Worm (Caenorhabditis elegans) whole organism, L1 larva: ENCODE measurements around the gene C25F9.15.

Experiments
- aha-1 ChIP-seq: fragments of 150-350 bp; optimal IDR thresholded peaks from 2 replicates; lab custom pipeline; 2014; ENCODE audit warnings: missing biosample characterization, missing genetic modification characterization
- blmp-1 ChIP-seq: fragments of 150-350 bp; optimal IDR thresholded peaks from 2 replicates; lab custom pipeline; 2014; ENCODE audit warnings: missing biosample characterization, missing genetic modification characterization
- ceh-8 ChIP-seq: fragments of 200-800 bp; sonication (Bioruptor generic); optimal IDR thresholded peaks from 2 replicates; lab custom pipeline; 2018; ENCODE audit warnings: mild to moderate bottlenecking, missing genetic modification characterization, moderate library complexity, missing compliant biosample characterization
- ceh-82 ChIP-seq, 3 experiments: fragments of 150-350 bp in 1 of 3; sonication (generic microtip) in 2 of 3; optimal IDR thresholded peaks; 2 replicates each; lab custom pipeline; 2014 to 2017; ENCODE audit warnings: missing biosample characterization in 3 of 3, missing genetic modification characterization in 3 of 3
- ceh-88 ChIP-seq: fragments of 200-800 bp; sonication (Bioruptor generic); IDR thresholded peaks from 2 replicates; pipeline ENCODE4 v1.3.6; 2022; ENCODE audit warnings: missing genetic modification characterization, missing compliant biosample characterization
- ceh-90 ChIP-seq: sonication (generic microtip); optimal IDR thresholded peaks from 2 replicates; lab custom pipeline; 2016; ENCODE audit warnings: missing genetic modification characterization, missing compliant biosample characterization
- dpl-1 ChIP-seq, 3 experiments: fragments of 150-350 bp in 2 of 3; sonication (generic microtip) in 1 of 3; optimal IDR thresholded peaks; 2 replicates each; lab custom pipeline; 2014 to 2017; ENCODE audit warnings: missing biosample characterization in 3 of 3, missing genetic modification characterization in 3 of 3, missing genetic modification reagents in 3 of 3
- dsc-1 ChIP-seq: sonication (generic microtip); optimal IDR thresholded peaks from 2 replicates; lab custom pipeline; 2016; ENCODE audit warnings: mild to moderate bottlenecking, missing genetic modification characterization, missing compliant biosample characterization
- efl-3 ChIP-seq: fragments of 200-800 bp; sonication (Bioruptor generic); optimal IDR thresholded peaks from 2 replicates; lab custom pipeline; 2018; ENCODE audit warnings: mild to moderate bottlenecking, missing genetic modification characterization, missing compliant biosample characterization
- egl-13 ChIP-seq: sonication (generic microtip); optimal IDR thresholded peaks from 2 replicates; lab custom pipeline; 2016; ENCODE audit warnings: missing genotype, missing genetic modification reagents, missing genetic modification characterization, missing compliant biosample characterization
- fkh-10 ChIP-seq: sonication (generic microtip); optimal IDR thresholded peaks from 2 replicates; lab custom pipeline; 2017; ENCODE audit warnings: missing biosample characterization, missing genetic modification reagents, missing genetic modification characterization
- grh-1 ChIP-seq: fragments of 200-800 bp; sonication (Bioruptor generic); IDR thresholded peaks from 2 replicates; pipeline ENCODE4 v1.3.6; 2022; ENCODE audit warnings: missing genetic modification reagents, missing genetic modification characterization, missing compliant biosample characterization
- hlh-17 ChIP-seq: fragments of 200-800 bp; sonication (Bioruptor generic); optimal IDR thresholded peaks from 2 replicates; lab custom pipeline; 2018; ENCODE audit warnings: missing genetic modification characterization, mild to moderate bottlenecking, missing compliant biosample characterization, moderate library complexity, borderline replicate concordance
- hlh-4 ChIP-seq: sonication (generic microtip); optimal IDR thresholded peaks from 2 replicates; lab custom pipeline; 2016; ENCODE audit warnings: mild to moderate bottlenecking, missing genetic modification characterization, missing compliant biosample characterization
- hpl-2 ChIP-seq: fragments of 150-350 bp; optimal IDR thresholded peaks from 2 replicates; lab custom pipeline; 2014; ENCODE audit warnings: missing biosample characterization, missing genetic modification reagents, missing genetic modification characterization
- irx-1 ChIP-seq: sonication (generic microtip); optimal IDR thresholded peaks from 2 replicates; lab custom pipeline; 2016; ENCODE audit warnings: missing genetic modification characterization, missing compliant biosample characterization
- lin-14 ChIP-seq: fragments of 200-800 bp; sonication (Bioruptor generic); optimal IDR thresholded peaks from 2 replicates; lab custom pipeline; 2018; ENCODE audit warnings: mild to moderate bottlenecking, missing genetic modification characterization, moderate library complexity, missing compliant biosample characterization
- lin-39 ChIP-seq: fragments of 150-350 bp; optimal IDR thresholded peaks from 2 replicates; lab custom pipeline; 2014; ENCODE audit warnings: missing biosample characterization, missing genetic modification reagents, missing genetic modification characterization
- lsy-2 ChIP-seq, 2 experiments: fragments of 150-350 bp; optimal IDR thresholded peaks; 2 replicates each; lab custom pipeline; 2014; ENCODE audit warnings: missing biosample characterization in 2 of 2, missing genetic modification characterization in 2 of 2
- mdl-1 ChIP-seq, 2 experiments: fragments of 150-350 bp; optimal IDR thresholded peaks; 2 replicates each; lab custom pipeline; 2014 to 2017; ENCODE audit warnings: missing biosample characterization in 2 of 2, missing genetic modification characterization in 2 of 2, inconsistent platforms in 1 of 2
- mep-1 ChIP-seq: fragments of 150-350 bp; optimal IDR thresholded peaks from 2 replicates; lab custom pipeline; 2014; ENCODE audit warnings: missing biosample characterization, missing genetic modification characterization
- nhr-19 ChIP-seq: fragments of 200-800 bp; sonication (Bioruptor generic); conservative IDR thresholded peaks from 2 replicates; pipeline ENCODE4 v1.3.6; 2022; ENCODE audit warnings: missing genetic modification characterization, missing compliant biosample characterization
- nhr-20 ChIP-seq: sonication (generic microtip); optimal IDR thresholded peaks from 2 replicates; lab custom pipeline; 2016; ENCODE audit warnings: mild to moderate bottlenecking, missing genetic modification characterization, missing compliant biosample characterization
- nhr-28 ChIP-seq: fragments of 150-350 bp; optimal IDR thresholded peaks from 2 replicates; lab custom pipeline; 2014; ENCODE audit warnings: missing biosample characterization, missing genetic modification characterization
- nhr-47 ChIP-seq: sonication (generic microtip); optimal IDR thresholded peaks from 2 replicates; lab custom pipeline; 2016; ENCODE audit warnings: mild to moderate bottlenecking, missing genetic modification characterization, moderate library complexity, missing compliant biosample characterization
- nhr-71 ChIP-seq: sonication (generic microtip); optimal IDR thresholded peaks from 2 replicates; lab custom pipeline; 2016; ENCODE audit warnings: mild to moderate bottlenecking, missing genetic modification characterization, moderate library complexity, missing compliant biosample characterization
- nhr-76 ChIP-seq: sonication (generic microtip); optimal IDR thresholded peaks from 2 replicates; lab custom pipeline; 2017; ENCODE audit warnings: missing biosample characterization, missing genetic modification characterization
- nhr-85 ChIP-seq: sonication (generic microtip); peaks from one replicate; lab custom pipeline; 2016; ENCODE audit warnings: missing genetic modification characterization, inconsistent platforms, missing compliant biosample characterization
- nhr-90 ChIP-seq: sonication (generic microtip); optimal IDR thresholded peaks from 2 replicates; lab custom pipeline; 2016; ENCODE audit warnings: mild to moderate bottlenecking, missing genetic modification characterization, missing compliant biosample characterization; ENCODE audit not compliant: poor library complexity
- rnt-1 ChIP-seq: sonication (generic microtip); optimal IDR thresholded peaks from 2 replicates; lab custom pipeline; 2016; ENCODE audit warnings: mild to moderate bottlenecking, missing genetic modification characterization, moderate library complexity, missing compliant biosample characterization
- snpc-4 ChIP-seq: fragments of 150-350 bp; optimal IDR thresholded peaks from 2 replicates; lab custom pipeline; 2014; ENCODE audit warnings: missing biosample characterization, missing genetic modification characterization
- snu-23 ChIP-seq: sonication (generic microtip); optimal IDR thresholded peaks from 2 replicates; lab custom pipeline; 2016; ENCODE audit warnings: missing genetic modification characterization, missing compliant biosample characterization
- sox-4 ChIP-seq: sonication (generic microtip); optimal IDR thresholded peaks from 2 replicates; lab custom pipeline; 2016; ENCODE audit warnings: missing genetic modification characterization, missing compliant biosample characterization
- sup-37 ChIP-seq: fragments of 200-800 bp; sonication (Bioruptor generic); optimal IDR thresholded peaks from 2 replicates; lab custom pipeline; 2018; ENCODE audit warnings: mild to moderate bottlenecking, missing genetic modification characterization, missing compliant biosample characterization
- tlp-1 ChIP-seq: fragments of 150-350 bp; optimal IDR thresholded peaks from 2 replicates; lab custom pipeline; 2014; ENCODE audit warnings: missing biosample characterization, missing genetic modification characterization
- unc-86 ChIP-seq: sonication (generic microtip); optimal IDR thresholded peaks from 2 replicates; lab custom pipeline; 2016; ENCODE audit warnings: missing genetic modification characterization, missing compliant biosample characterization
- unc-98 ChIP-seq: fragments of 200-800 bp; sonication (Bioruptor generic); IDR thresholded peaks from 2 replicates; pipeline ENCODE4 v1.3.6; 2022; ENCODE audit warnings: missing genetic modification characterization, missing compliant biosample characterization
- zip-4 ChIP-seq: fragments of 200-800 bp; sonication (Bioruptor generic); optimal IDR thresholded peaks from 2 replicates; lab custom pipeline; 2018; ENCODE audit warnings: mild to moderate bottlenecking, missing genetic modification characterization, moderate library complexity, missing compliant biosample characterization

Gene C25F9.15

DNA sequence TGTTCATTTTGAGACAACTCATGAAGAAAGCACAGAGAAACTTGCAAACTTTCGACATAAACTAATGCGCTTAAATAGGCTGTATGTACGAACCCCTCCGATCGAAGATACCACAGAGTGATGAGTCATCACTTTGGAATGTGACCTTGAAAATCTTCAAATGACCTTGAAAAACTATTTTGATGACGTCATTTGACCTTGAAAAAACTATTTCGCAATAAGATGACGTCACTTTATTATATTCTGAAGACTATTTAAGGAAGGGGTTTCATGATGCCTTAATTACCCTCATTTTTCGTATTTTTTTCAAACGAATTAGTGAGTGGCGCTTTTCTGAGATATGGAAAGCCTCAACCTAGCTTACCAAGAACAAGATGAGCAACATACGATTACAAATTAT is 3.2 kb downstream of the C25F9.15 start, which contains the start of gene C25F9.2:
C25F9.2 (plus strand) TSS at position 341 of the 400 bp plus-strand sequence.
- no peak for TF ChIP-seq nhr-76 (tag; lab: Kevin White, UChicago)
- peak; percentile 13 for TF ChIP-seq zip-4

DNA sequence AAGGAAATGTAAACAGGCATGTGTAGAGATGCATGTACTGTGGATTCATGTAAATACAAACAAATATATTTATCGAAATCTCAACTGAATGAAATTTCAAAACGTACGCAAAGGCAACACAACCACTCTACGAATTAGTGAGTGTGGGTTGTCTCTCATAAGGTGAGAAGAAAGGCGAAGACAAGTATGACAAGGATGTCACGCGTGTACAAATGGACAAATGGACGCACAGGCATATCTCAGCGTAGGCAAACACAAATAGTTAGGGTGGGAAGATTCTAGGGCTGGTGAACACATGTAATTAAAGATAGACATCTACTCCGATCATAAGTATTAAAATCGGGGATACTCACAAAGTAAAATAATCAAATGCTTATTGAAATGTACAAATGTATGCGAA is 10.2 kb downstream of the C25F9.15 start:
- TF ChIP-seq sox-4 (tag; lab: Kevin White, UChicago) (no peak), blmp-1 (tag; lab: Kevin White, UChicago) (peak; percentile 20), ceh-8 (GFP tag; lab: Kevin White, UChicago) (no peak), nhr-90 (peak; percentile 12), lin-14 (GFP tag; lab: Kevin White, UChicago) (peak; percentile 61), nhr-20 (tag; lab: Kevin White, UChicago) (peak; percentile 60), nhr-85 (tag; lab: Kevin White, UChicago) (peak; percentile 88), nhr-71 (tag; lab: Kevin White, UChicago) (peak; percentile 24), snu-23 (GFP tag; lab: Kevin White, UChicago) (peak; percentile 55)

DNA sequence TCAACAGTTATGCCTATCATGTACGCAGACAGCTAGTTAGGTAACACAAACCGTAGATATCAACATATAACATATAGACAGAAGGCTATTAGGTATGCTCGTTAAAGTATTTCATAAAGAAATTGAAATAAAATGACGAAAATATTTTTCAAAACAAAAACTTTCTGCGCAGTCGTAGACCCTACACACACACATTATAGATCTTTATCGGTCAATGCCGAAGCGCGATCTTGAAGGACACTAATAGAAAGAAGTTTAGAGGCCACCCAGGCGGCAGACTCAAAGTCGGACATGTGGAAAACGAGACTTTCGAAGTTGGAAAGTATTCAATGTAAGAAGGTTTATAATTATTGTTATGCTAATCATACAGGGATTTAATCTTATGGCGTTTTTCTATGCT is 11.0 kb downstream of the C25F9.15 start:
- TF ChIP-seq aha-1 (tag; lab: Kevin White, UChicago) (no peak), egl-13 (tag; lab: Kevin White, UChicago) (no peak), unc-98 (GFP tag; lab: Robert Waterston, UW) (no peak), tlp-1 (tag; lab: Kevin White, UChicago) (no peak), nhr-71 (tag; lab: Kevin White, UChicago) (peak; percentile 54), blmp-1 (tag; lab: Kevin White, UChicago) (peak; percentile 57), efl-3 (GFP tag; lab: Kevin White, UChicago) (no peak), dsc-1 (tag; lab: Kevin White, UChicago) (no peak), rnt-1 (tag; lab: Kevin White, UChicago) (no peak), irx-1 (tag; lab: Kevin White, UChicago) (no peak), fkh-10 (GFP tag; lab: Kevin White, UChicago) (no peak), nhr-85 (tag; lab: Kevin White, UChicago) (peak; percentile 76), hlh-4 (tag; lab: Kevin White, UChicago) (no peak), nhr-90 (peak; percentile 28), lin-39 (tag; lab: Kevin White, UChicago) (no peak), hpl-2 (no peak), hlh-17 (GFP tag; lab: Kevin White, UChicago) (no peak), lsy-2 (tag; optimal IDR thresholded peaks at IDR 0.05; lab: Kevin White, UChicago) (peak in 1 of 2 experiments; percentile 18), ceh-90 (tag; lab: Kevin White, UChicago) (no peak), snu-23 (GFP tag; lab: Kevin White, UChicago) (peak; percentile 56), nhr-47 (tag; lab: Kevin White, UChicago) (peak; percentile 17), ceh-8 (GFP tag; lab: Kevin White, UChicago) (no peak), mep-1 (no peak), nhr-20 (tag; lab: Kevin White, UChicago) (peak; percentile 74), nhr-28 (tag; lab: Kevin White, UChicago) (no peak), ceh-88 (no peak), unc-86 (no peak), lin-14 (GFP tag; lab: Kevin White, UChicago) (peak; percentile 73), sup-37 (GFP tag; lab: Kevin White, UChicago) (peak; percentile 17), ceh-82 (tag; optimal IDR thresholded peaks at IDR 0.05; lab: Kevin White, UChicago) (no peak), snpc-4 (tag; lab: Kevin White, UChicago) (no peak)

ce11 chrV:19429605-19430004 is 11.7 kb downstream of the C25F9.15 start:
- TF ChIP-seq nhr-85 (tag; lab: Kevin White, UChicago), result peak; percentile 95
- TF ChIP-seq nhr-20 (tag; lab: Kevin White, UChicago), result peak; percentile 61
- TF ChIP-seq sox-4 (tag; lab: Kevin White, UChicago), result no peak
- peak; percentile 45; the same call in 1 of the 2 replicates for TF ChIP-seq grh-1 (GFP tag; lab: Robert Waterston, UW)
- peak; percentile 19 for TF ChIP-seq zip-4
- no peak for TF ChIP-seq mdl-1 (tag; optimal IDR thresholded peaks at IDR 0.05; lab: Kevin White, UChicago)
- peak; percentile 73 for TF ChIP-seq lin-14 (GFP tag; lab: Kevin White, UChicago)
- no peak for TF ChIP-seq dpl-1 (GFP tag; optimal IDR thresholded peaks at IDR 0.05; lab: Kevin White, UChicago)
- TF ChIP-seq lsy-2 (tag; optimal IDR thresholded peaks at IDR 0.05; lab: Kevin White, UChicago), result peak; percentile 13 to 15
- peak; percentile 38 for TF ChIP-seq rnt-1 (tag; lab: Kevin White, UChicago)
- peak; percentile 29; the same call in 1 of the 2 replicates for TF ChIP-seq nhr-19
- no peak for TF ChIP-seq ceh-82 (tag; optimal IDR thresholded peaks at IDR 0.05; lab: Kevin White, UChicago)
- TF ChIP-seq nhr-71 (tag; lab: Kevin White, UChicago), result peak; percentile 36
- TF ChIP-seq snu-23 (GFP tag; lab: Kevin White, UChicago), result peak; percentile 21
